Worm (Caenorhabditis elegans) whole organism, L3 larva: ENCODE measurements around the gene faah-5.
A peak's percentile ranks its signal among the peaks of the same experiment; 100 is the strongest.

Experiments used
- R02D3.7 ChIP-seq: fragments of 150-350 bp; optimal IDR thresholded peaks from 2 replicates; lab custom pipeline; 2014; ENCODE audit warnings: missing biosample characterization, missing genetic modification characterization
- ZK546.5 ChIP-seq: sonication (generic microtip); optimal IDR thresholded peaks from 2 replicates; lab custom pipeline; 2017; ENCODE audit warnings: missing biosample characterization, missing genetic modification characterization
- ceh-16 ChIP-seq: sonication (generic microtip); optimal IDR thresholded peaks from 2 replicates; lab custom pipeline; 2017; ENCODE audit warnings: missing biosample characterization, missing genetic modification characterization
- ceh-9 ChIP-seq: sonication (generic microtip); optimal IDR thresholded peaks from 2 replicates; lab custom pipeline; 2018; ENCODE audit warnings: missing biosample characterization, missing genetic modification characterization
- daf-12 ChIP-seq: fragments of 150-350 bp; optimal IDR thresholded peaks from 2 replicates; lab custom pipeline; 2014; ENCODE audit warnings: missing biosample characterization, missing genetic modification reagents, missing genetic modification characterization
- egl-27 ChIP-seq: sonication (generic microtip); optimal IDR thresholded peaks from 4 replicates; lab custom pipeline; 2017; ENCODE audit warnings: missing biosample characterization, missing genetic modification reagents, missing genetic modification characterization
- egl-5 ChIP-seq: fragments of 150-350 bp; optimal IDR thresholded peaks from 2 replicates; lab custom pipeline; 2017; ENCODE audit warnings: missing biosample characterization, missing genetic modification reagents, missing genetic modification characterization, inconsistent platforms
- eor-1 ChIP-seq, 2 experiments: fragments of 150-350 bp; optimal IDR thresholded peaks; 2 replicates each; lab custom pipeline; 2014 to 2018; ENCODE audit warnings: missing biosample characterization in 2 of 2, missing genetic modification characterization in 2 of 2
- fkh-10 ChIP-seq: sonication (generic microtip); optimal IDR thresholded peaks from 2 replicates; lab custom pipeline; 2017; ENCODE audit warnings: missing biosample characterization, missing genetic modification reagents, missing genetic modification characterization
- fkh-2 ChIP-seq: fragments of 150-350 bp; optimal IDR thresholded peaks from 2 replicates; lab custom pipeline; 2014; ENCODE audit warnings: missing biosample characterization, missing genetic modification reagents, missing genetic modification characterization
- fos-1 ChIP-seq: fragments of 150-350 bp; optimal IDR thresholded peaks from 2 replicates; lab custom pipeline; 2014; ENCODE audit warnings: missing biosample characterization, missing genetic modification characterization
- hmg-11 ChIP-seq: sonication (generic microtip); optimal IDR thresholded peaks from 2 replicates; lab custom pipeline; 2016; ENCODE audit warnings: missing genetic modification characterization, missing compliant biosample characterization
- jun-1 ChIP-seq: fragments of 150-350 bp; optimal IDR thresholded peaks from 2 replicates; lab custom pipeline; 2014; ENCODE audit warnings: missing biosample characterization, missing genetic modification reagents, missing genetic modification characterization
- lin-15B ChIP-seq: fragments of 150-350 bp; optimal IDR thresholded peaks from 2 replicates; lab custom pipeline; 2014; ENCODE audit warnings: missing biosample characterization, missing genetic modification characterization
- lin-39 ChIP-seq: fragments of 150-350 bp; optimal IDR thresholded peaks from 2 replicates; lab custom pipeline; 2018; ENCODE audit warnings: missing biosample characterization, missing genetic modification reagents, missing genetic modification characterization
- lsy-12 ChIP-seq: sonication (generic microtip); optimal IDR thresholded peaks from 2 replicates; lab custom pipeline; 2016; ENCODE audit warnings: mild to moderate bottlenecking, missing genetic modification characterization, missing compliant biosample characterization
- mdl-1 ChIP-seq: fragments of 150-350 bp; optimal IDR thresholded peaks from 2 replicates; lab custom pipeline; 2014; ENCODE audit warnings: missing biosample characterization, missing genetic modification characterization
- mml-1 ChIP-seq: fragments of 150-350 bp; sonication (generic microtip); optimal IDR thresholded peaks from 3 replicates; lab custom pipeline; 2014; ENCODE audit warnings: missing biosample characterization, missing genetic modification characterization
- nfya-1 ChIP-seq: sonication (generic microtip); optimal IDR thresholded peaks from 2 replicates; lab custom pipeline; 2017; ENCODE audit warnings: missing genetic modification characterization, mild to moderate bottlenecking, missing compliant biosample characterization, antibody characterized with exemption, moderate library complexity; ENCODE audit not compliant: insufficient read depth
- nhr-11 ChIP-seq: fragments of 150-350 bp; optimal IDR thresholded peaks from 2 replicates; lab custom pipeline; 2014; ENCODE audit warnings: missing biosample characterization, missing genetic modification characterization
- nhr-12 ChIP-seq: fragments of 150-350 bp; optimal IDR thresholded peaks from 2 replicates; lab custom pipeline; 2014; ENCODE audit warnings: missing biosample characterization, missing genetic modification characterization
- nhr-23 ChIP-seq: fragments of 150-350 bp; optimal IDR thresholded peaks from 2 replicates; lab custom pipeline; 2014; ENCODE audit warnings: missing biosample characterization, missing genetic modification reagents, missing genetic modification characterization
- nhr-237 ChIP-seq: fragments of 150-350 bp; optimal IDR thresholded peaks from 2 replicates; lab custom pipeline; 2014; ENCODE audit warnings: missing biosample characterization, missing genetic modification characterization
- nhr-25 ChIP-seq: sonication (generic microtip); optimal IDR thresholded peaks from 2 replicates; lab custom pipeline; 2017; ENCODE audit warnings: missing biosample characterization, missing genetic modification characterization
- nhr-28 ChIP-seq: fragments of 150-350 bp; optimal IDR thresholded peaks from 2 replicates; lab custom pipeline; 2014; ENCODE audit warnings: missing biosample characterization, missing genetic modification characterization
- nhr-76 ChIP-seq: fragments of 150-350 bp; sonication (generic microtip); optimal IDR thresholded peaks from 5 replicates; lab custom pipeline; 2014; ENCODE audit warnings: missing biosample characterization, missing genetic modification characterization
- nhr-77 ChIP-seq: fragments of 150-350 bp; optimal IDR thresholded peaks from 2 replicates; lab custom pipeline; 2014; ENCODE audit warnings: missing biosample characterization, missing genetic modification characterization
- pha-4 ChIP-seq: fragments of 150-350 bp; optimal IDR thresholded peaks from 2 replicates; lab custom pipeline; 2014; ENCODE audit warnings: missing biosample characterization, missing genetic modification reagents, missing genetic modification characterization
- pqm-1 ChIP-seq: fragments of 150-350 bp; optimal IDR thresholded peaks from 2 replicates; lab custom pipeline; 2017; ENCODE audit warnings: missing biosample characterization, missing genetic modification characterization, inconsistent platforms
- sea-2 ChIP-seq: fragments of 150-350 bp; sonication (generic microtip); optimal IDR thresholded peaks from 4 replicates; lab custom pipeline; 2014; ENCODE audit warnings: missing biosample characterization, missing genetic modification reagents, missing genetic modification characterization
- skn-1 ChIP-seq: fragments of 150-350 bp; optimal IDR thresholded peaks from 2 replicates; lab custom pipeline; 2014; ENCODE audit warnings: missing biosample characterization, missing genetic modification characterization
- snpc-4 ChIP-seq: fragments of 150-350 bp; optimal IDR thresholded peaks from 2 replicates; lab custom pipeline; 2014; ENCODE audit warnings: missing biosample characterization, missing genetic modification characterization
- tbx-2 ChIP-seq: sonication (generic microtip); optimal IDR thresholded peaks from 2 replicates; lab custom pipeline; 2016; ENCODE audit warnings: mild to moderate bottlenecking, missing genetic modification characterization, missing compliant biosample characterization
- unc-39 ChIP-seq: sonication (generic microtip); optimal IDR thresholded peaks from 4 replicates; lab custom pipeline; 2017; ENCODE audit warnings: missing biosample characterization, missing genetic modification characterization
- unc-62 ChIP-seq: fragments of 150-350 bp; sonication (generic microtip); optimal IDR thresholded peaks from 4 replicates; lab custom pipeline; 2014; ENCODE audit warnings: missing biosample characterization, missing genetic modification reagents, missing genetic modification characterization
- ztf-4 ChIP-seq: fragments of 150-350 bp; optimal IDR thresholded peaks from 2 replicates; lab custom pipeline; 2014; ENCODE audit warnings: missing biosample characterization, missing genetic modification characterization

Gene faah-5

ce11 chrIII:11935032-11935947 lies 44.1 kb upstream of the faah-5 start:
- TF ChIP-seq lin-15B (tag; lab: Kevin White, UChicago) (peak; percentile 47), nhr-11 (tag; lab: Kevin White, UChicago) (no peak), nfya-1 (tag; lab: Kevin White, UChicago) (peak; percentile 99), ceh-9 (tag; lab: Kevin White, UChicago) (no peak)
- TF ChIP-seq, all 47 proteins: peak for 2

ce11 chrIII:11933539-11933938 lies 42.3 kb upstream of the faah-5 start, which contains the start of gene dolk-1:
Gene dolk-1 (minus strand): TSS chrIII:11933639.
- TF ChIP-seq fkh-10 (GFP tag; lab: Kevin White, UChicago), result no peak
- TF ChIP-seq mdl-1 (tag; lab: Kevin White, UChicago), result no peak
- no peak for TF ChIP-seq jun-1 (tag; lab: Kevin White, UChicago)
- no peak for TF ChIP-seq skn-1 (tag; lab: Kevin White, UChicago)
- no peak for TF ChIP-seq nhr-12 (tag; lab: Kevin White, UChicago)
- TF ChIP-seq nhr-237 (tag; lab: Kevin White, UChicago), result no peak
- no peak for TF ChIP-seq nhr-28 (tag; lab: Kevin White, UChicago)
- no peak for TF ChIP-seq nhr-77 (tag; lab: Kevin White, UChicago)
- TF ChIP-seq egl-5 (tag; lab: Kevin White, UChicago), result no peak
- no peak for TF ChIP-seq ztf-4
- no peak for TF ChIP-seq lin-15B (tag; lab: Kevin White, UChicago)
- no peak for TF ChIP-seq fkh-2 (tag; lab: Kevin White, UChicago)
- TF ChIP-seq nhr-23, result no peak
- no peak for TF ChIP-seq egl-27 (tag; lab: Kevin White, UChicago)
- no peak for TF ChIP-seq snpc-4 (tag; lab: Kevin White, UChicago)

ce11 chrIII:11931960-11932359 lies 40.7 kb upstream of the faah-5 start:
- TF ChIP-seq tbx-2 (tag; lab: Kevin White, UChicago) (no peak), unc-62 (no peak), pha-4 (no peak), lsy-12 (tag; lab: Kevin White, UChicago) (no peak), nhr-25 (no peak), fkh-10 (GFP tag; lab: Kevin White, UChicago) (no peak), nhr-11 (tag; lab: Kevin White, UChicago) (no peak), ztf-4 (no peak)

- TF ChIP-seq pqm-1 (tag; lab: Kevin White, UChicago), result no peak
- TF ChIP-seq jun-1 (tag; lab: Kevin White, UChicago), result no peak
- no peak for TF ChIP-seq R02D3.7 (tag; lab: Kevin White, UChicago)
- TF ChIP-seq nhr-77 (tag; lab: Kevin White, UChicago), result no peak
- TF ChIP-seq fos-1 (tag; lab: Kevin White, UChicago), result no peak
- TF ChIP-seq unc-39, result no peak
- no peak for TF ChIP-seq egl-5 (tag; lab: Kevin White, UChicago)
- no peak for TF ChIP-seq ceh-16 (tag; lab: Kevin White, UChicago)
- TF ChIP-seq ceh-9 (tag; lab: Kevin White, UChicago), result no peak
- no peak for TF ChIP-seq lin-15B (tag; lab: Kevin White, UChicago)
Observed at ce11 chrIII:11930899-11931298, 39.7 kb upstream of the faah-5 start.

ce11 chrIII:11923586-11923985 lies 32.4 kb upstream of the faah-5 start, which contains the start of gene nft-1:
Gene nft-1 (plus strand): TSS chrIII:11923886.
- TF ChIP-seq egl-27 (tag; lab: Kevin White, UChicago) (no peak), eor-1 (tag; optimal IDR thresholded peaks at IDR 0.05; lab: Kevin White, UChicago) (no peak), sea-2 (GFP tag; lab: Kevin White, UChicago) (no peak), pqm-1 (tag; lab: Kevin White, UChicago) (no peak), daf-12 (tag; lab: Kevin White, UChicago) (no peak), lin-39 (tag; lab: Kevin White, UChicago) (no peak), mdl-1 (tag; lab: Kevin White, UChicago) (no peak), hmg-11 (tag; lab: Kevin White, UChicago) (no peak), nhr-11 (tag; lab: Kevin White, UChicago) (no peak), ZK546.5 (tag; lab: Kevin White, UChicago) (no peak), pha-4 (no peak), nhr-76 (tag; lab: Kevin White, UChicago) (no peak), mml-1 (tag; lab: Kevin White, UChicago) (no peak), fkh-2 (tag; lab: Kevin White, UChicago) (no peak)
